Worm (Caenorhabditis elegans) whole organism, L1 larva: ENCODE data around the gene Y48B6A.13.

Source experiments
- C04F5.9 ChIP-seq: sonication (generic microtip); optimal IDR thresholded peaks from 2 replicates; lab custom pipeline; 2016; ENCODE audit warnings: missing genetic modification characterization, missing compliant biosample characterization
- C16A3.4 ChIP-seq: fragments of 150-350 bp; optimal IDR thresholded peaks from 2 replicates; lab custom pipeline; 2014; ENCODE audit warnings: missing biosample characterization, missing genetic modification characterization
- F16B12.6 ChIP-seq: fragments of 150-350 bp; optimal IDR thresholded peaks from 2 replicates; lab custom pipeline; 2014; ENCODE audit warnings: missing biosample characterization, missing genetic modification characterization
- Y116A8C.19 ChIP-seq: sonication (generic microtip); optimal IDR thresholded peaks from 2 replicates; lab custom pipeline; 2016; ENCODE audit warnings: missing compliant biosample characterization, missing genetic modification characterization, borderline replicate concordance
- aha-1 ChIP-seq: fragments of 150-350 bp; optimal IDR thresholded peaks from 2 replicates; lab custom pipeline; 2014; ENCODE audit warnings: missing biosample characterization, missing genetic modification characterization
- alr-1 ChIP-seq: fragments of 200-800 bp; sonication (Bioruptor generic); optimal IDR thresholded peaks from 2 replicates; lab custom pipeline; 2018; ENCODE audit warnings: borderline replicate concordance, mild to moderate bottlenecking, missing genetic modification characterization, missing compliant biosample characterization
- ceh-63 ChIP-seq: fragments of 200-800 bp; sonication (Bioruptor generic); optimal IDR thresholded peaks from 2 replicates; lab custom pipeline; 2018; ENCODE audit warnings: mild to moderate bottlenecking, missing genetic modification characterization, missing compliant biosample characterization
- ces-1 ChIP-seq: fragments of 150-350 bp; optimal IDR thresholded peaks from 2 replicates; lab custom pipeline; 2014; ENCODE audit warnings: missing biosample characterization, missing genetic modification reagents, missing genetic modification characterization
- efl-1 ChIP-seq, 4 experiments: fragments of 150-350 bp; optimal IDR thresholded peaks in 3 of 4; peaks in 1 of 4; 1 replicate in 1 of 4; 2 replicates in 3 of 4; lab custom pipeline; 2014; ENCODE audit warnings: missing biosample characterization in 2 of 4, missing genetic modification characterization in 2 of 4, missing genetic modification reagents in 2 of 4
- efl-3 ChIP-seq: fragments of 200-800 bp; sonication (Bioruptor generic); optimal IDR thresholded peaks from 2 replicates; lab custom pipeline; 2018; ENCODE audit warnings: mild to moderate bottlenecking, missing genetic modification characterization, missing compliant biosample characterization
- egl-13 ChIP-seq: sonication (generic microtip); optimal IDR thresholded peaks from 2 replicates; lab custom pipeline; 2016; ENCODE audit warnings: missing genotype, missing genetic modification reagents, missing genetic modification characterization, missing compliant biosample characterization
- egl-27 ChIP-seq, 2 experiments: fragments of 150-350 bp in 1 of 2; sonication (generic microtip); optimal IDR thresholded peaks; 3 replicates each; lab custom pipeline; 2017 to 2018; ENCODE audit warnings: missing biosample characterization in 2 of 2, missing genetic modification characterization in 2 of 2, missing genetic modification reagents in 2 of 2
- elt-2 ChIP-seq: sonication (generic microtip); optimal IDR thresholded peaks from 2 replicates; lab custom pipeline; 2016; ENCODE audit warnings: missing genetic modification characterization, mild to moderate bottlenecking, inconsistent platforms, missing compliant biosample characterization, missing genetic modification reagents
- elt-3 ChIP-seq, 6 experiments: fragments of 150-350 bp in 1 of 6; sonication (generic microtip); optimal IDR thresholded peaks; 2 replicates each; lab custom pipeline; 2017 to 2018; ENCODE audit warnings: missing biosample characterization in 6 of 6, missing genetic modification characterization in 6 of 6, inconsistent platforms in 1 of 6
- fkh-8 ChIP-seq: sonication (generic microtip); optimal IDR thresholded peaks from 2 replicates; lab custom pipeline; 2016; ENCODE audit warnings: mild to moderate bottlenecking, missing genetic modification characterization, missing compliant biosample characterization
- grh-1 ChIP-seq: fragments of 200-800 bp; sonication (Bioruptor generic); IDR thresholded peaks from 2 replicates; pipeline ENCODE4 v1.3.6; 2022; ENCODE audit warnings: missing genetic modification reagents, missing genetic modification characterization, missing compliant biosample characterization
- irx-1 ChIP-seq: sonication (generic microtip); optimal IDR thresholded peaks from 2 replicates; lab custom pipeline; 2016; ENCODE audit warnings: missing genetic modification characterization, missing compliant biosample characterization
- isw-1 ChIP-seq: fragments of 200-800 bp; sonication (Bioruptor generic); IDR thresholded peaks from 2 replicates; pipeline ENCODE4 v1.3.6; 2022; ENCODE audit warnings: missing genetic modification characterization, missing compliant biosample characterization
- lin-13 ChIP-seq: fragments of 150-350 bp; optimal IDR thresholded peaks from 2 replicates; lab custom pipeline; 2014; ENCODE audit warnings: missing biosample characterization, missing genetic modification reagents, missing genetic modification characterization
- lin-14 ChIP-seq: fragments of 200-800 bp; sonication (Bioruptor generic); optimal IDR thresholded peaks from 2 replicates; lab custom pipeline; 2018; ENCODE audit warnings: mild to moderate bottlenecking, missing genetic modification characterization, moderate library complexity, missing compliant biosample characterization
- lin-15B ChIP-seq: fragments of 150-350 bp; sonication (generic microtip); optimal IDR thresholded peaks from 3 replicates; lab custom pipeline; 2014; ENCODE audit warnings: missing biosample characterization, missing genetic modification characterization
- lin-35 ChIP-seq, 2 experiments: fragments of 150-350 bp; optimal IDR thresholded peaks; 2 replicates each; lab custom pipeline; 2014; ENCODE audit warnings: missing biosample characterization in 2 of 2, missing genetic modification characterization in 2 of 2, missing genetic modification reagents in 2 of 2
- lir-3 ChIP-seq: sonication (generic microtip); optimal IDR thresholded peaks from 2 replicates; lab custom pipeline; 2016; ENCODE audit warnings: mild to moderate bottlenecking, missing genetic modification characterization, moderate library complexity, missing compliant biosample characterization; ENCODE audit not compliant: poor library complexity
- mab-9 ChIP-seq: fragments of 200-800 bp; sonication (Bioruptor generic); IDR thresholded peaks from 2 replicates; pipeline ENCODE4 v1.3.6; 2022; ENCODE audit warnings: missing genetic modification reagents, missing genetic modification characterization, missing compliant biosample characterization
- mdl-1 ChIP-seq, 2 experiments: fragments of 150-350 bp; optimal IDR thresholded peaks; 2 replicates each; lab custom pipeline; 2014 to 2017; ENCODE audit warnings: missing biosample characterization in 2 of 2, missing genetic modification characterization in 2 of 2, inconsistent platforms in 1 of 2
- mef-2 ChIP-seq: fragments of 150-350 bp; optimal IDR thresholded peaks from 2 replicates; lab custom pipeline; 2014; ENCODE audit warnings: missing biosample characterization, missing genetic modification characterization
- mep-1 ChIP-seq: fragments of 150-350 bp; optimal IDR thresholded peaks from 2 replicates; lab custom pipeline; 2014; ENCODE audit warnings: missing biosample characterization, missing genetic modification characterization
- nhr-20 ChIP-seq: sonication (generic microtip); optimal IDR thresholded peaks from 2 replicates; lab custom pipeline; 2016; ENCODE audit warnings: mild to moderate bottlenecking, missing genetic modification characterization, missing compliant biosample characterization
- nhr-47 ChIP-seq: sonication (generic microtip); optimal IDR thresholded peaks from 2 replicates; lab custom pipeline; 2016; ENCODE audit warnings: mild to moderate bottlenecking, missing genetic modification characterization, moderate library complexity, missing compliant biosample characterization
- nhr-71 ChIP-seq: sonication (generic microtip); optimal IDR thresholded peaks from 2 replicates; lab custom pipeline; 2016; ENCODE audit warnings: mild to moderate bottlenecking, missing genetic modification characterization, moderate library complexity, missing compliant biosample characterization
- nhr-76 ChIP-seq: sonication (generic microtip); optimal IDR thresholded peaks from 2 replicates; lab custom pipeline; 2017; ENCODE audit warnings: missing biosample characterization, missing genetic modification characterization
- nhr-77 ChIP-seq: fragments of 150-350 bp; optimal IDR thresholded peaks from 2 replicates; lab custom pipeline; 2014; ENCODE audit warnings: missing biosample characterization, missing genetic modification characterization
- nhr-84 ChIP-seq: sonication (generic microtip); optimal IDR thresholded peaks from 2 replicates; lab custom pipeline; 2017; ENCODE audit warnings: missing biosample characterization, missing genetic modification characterization
- pag-3 ChIP-seq: sonication (generic microtip); optimal IDR thresholded peaks from 2 replicates; lab custom pipeline; 2017; ENCODE audit warnings: missing genetic modification characterization, mild to moderate bottlenecking, missing compliant biosample characterization, antibody characterized with exemption, borderline replicate concordance; ENCODE audit not compliant: insufficient read depth
- pax-3 ChIP-seq: fragments of 200-800 bp; sonication (Bioruptor generic); optimal IDR thresholded peaks from 2 replicates; lab custom pipeline; 2018; ENCODE audit warnings: mild to moderate bottlenecking, missing genetic modification characterization, moderate library complexity, missing compliant biosample characterization
- skn-1 ChIP-seq: fragments of 150-350 bp; optimal IDR thresholded peaks from 2 replicates; lab custom pipeline; 2014; ENCODE audit warnings: missing biosample characterization, missing genetic modification characterization
- snpc-4 ChIP-seq: fragments of 150-350 bp; optimal IDR thresholded peaks from 2 replicates; lab custom pipeline; 2014; ENCODE audit warnings: missing biosample characterization, missing genetic modification characterization
- sox-4 ChIP-seq: sonication (generic microtip); optimal IDR thresholded peaks from 2 replicates; lab custom pipeline; 2016; ENCODE audit warnings: missing genetic modification characterization, missing compliant biosample characterization
- sup-37 ChIP-seq: fragments of 200-800 bp; sonication (Bioruptor generic); optimal IDR thresholded peaks from 2 replicates; lab custom pipeline; 2018; ENCODE audit warnings: mild to moderate bottlenecking, missing genetic modification characterization, missing compliant biosample characterization
- swsn-7 ChIP-seq: sonication (generic microtip); optimal IDR thresholded peaks from 2 replicates; lab custom pipeline; 2016; ENCODE audit warnings: missing genetic modification characterization, missing compliant biosample characterization
- tbx-2 ChIP-seq: sonication (generic microtip); optimal IDR thresholded peaks from 2 replicates; lab custom pipeline; 2016; ENCODE audit warnings: missing genetic modification characterization, missing compliant biosample characterization
- tlp-1 ChIP-seq: fragments of 150-350 bp; optimal IDR thresholded peaks from 2 replicates; lab custom pipeline; 2014; ENCODE audit warnings: missing biosample characterization, missing genetic modification characterization
- unc-30 ChIP-seq: sonication (generic microtip); optimal IDR thresholded peaks from 2 replicates; lab custom pipeline; 2017; ENCODE audit warnings: missing biosample characterization, missing genetic modification characterization
- unc-62 ChIP-seq: fragments of 150-350 bp; optimal IDR thresholded peaks from 2 replicates; lab custom pipeline; 2014; ENCODE audit warnings: missing biosample characterization, missing genetic modification reagents, missing genetic modification characterization
- unc-86 ChIP-seq: sonication (generic microtip); optimal IDR thresholded peaks from 2 replicates; lab custom pipeline; 2016; ENCODE audit warnings: missing genetic modification characterization, missing compliant biosample characterization
- unc-98 ChIP-seq: fragments of 200-800 bp; sonication (Bioruptor generic); IDR thresholded peaks from 2 replicates; pipeline ENCODE4 v1.3.6; 2022; ENCODE audit warnings: missing genetic modification characterization, missing compliant biosample characterization
- zag-1 ChIP-seq: fragments of 150-350 bp; optimal IDR thresholded peaks from 2 replicates; lab custom pipeline; 2014; ENCODE audit warnings: missing biosample characterization, missing genetic modification characterization
- ztf-11 ChIP-seq, 2 experiments: sonication (generic microtip); optimal IDR thresholded peaks; 2 replicates each; lab custom pipeline; 2016 to 2017; ENCODE audit warnings: missing genetic modification characterization in 2 of 2, missing biosample characterization in 1 of 2, missing compliant biosample characterization in 1 of 2
- ztf-4 ChIP-seq: fragments of 150-350 bp; optimal IDR thresholded peaks from 2 replicates; lab custom pipeline; 2014; ENCODE audit warnings: missing biosample characterization, missing genetic modification characterization

Gene Y48B6A.13

DNA sequence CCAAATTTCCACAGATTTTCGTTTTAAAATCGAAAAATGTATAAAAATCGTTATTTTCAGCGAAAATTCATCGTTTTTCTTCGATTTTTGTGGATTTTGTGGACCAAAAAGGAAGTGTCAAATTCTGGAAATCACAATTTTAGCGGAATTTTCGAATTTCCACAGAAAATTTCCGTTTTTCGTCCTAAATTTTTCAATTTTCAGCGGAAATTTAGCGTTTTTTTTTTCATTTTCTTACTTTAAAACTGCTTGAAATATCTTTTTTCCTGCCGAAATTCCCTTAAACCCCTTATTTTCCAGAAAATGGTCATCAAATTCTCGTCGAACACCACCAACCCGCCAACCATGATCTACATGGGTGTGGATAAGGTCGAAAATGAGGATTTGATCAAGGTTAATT, 26.0 kb upstream of the Y48B6A.13 start, which contains the start of gene Y54G11A.2:
Gene Y54G11A.2 (plus strand): TSS at position 301 of the 400 bp plus-strand sequence.
- TF ChIP-seq nhr-77 (tag; lab: Kevin White, UChicago): no peak
- TF ChIP-seq nhr-47: no peak
- TF ChIP-seq nhr-71 (tag; lab: Kevin White, UChicago): no peak
- no peak for TF ChIP-seq unc-86 (tag; lab: Kevin White, UChicago)
- no peak for TF ChIP-seq ceh-63
- no peak for TF ChIP-seq tlp-1
- no peak for TF ChIP-seq elt-2 (tag; lab: Kevin White, UChicago)
- TF ChIP-seq egl-27 (tag; optimal IDR thresholded peaks at IDR 0.05; lab: Kevin White, UChicago): no peak
- no peak for TF ChIP-seq ztf-4
- TF ChIP-seq irx-1 (tag; lab: Kevin White, UChicago): no peak
- TF ChIP-seq alr-1 (tag; lab: Kevin White, UChicago): no peak
- no peak for TF ChIP-seq sox-4 (tag; lab: Kevin White, UChicago)
- no peak for TF ChIP-seq grh-1 (GFP tag; lab: Robert Waterston, UW)
- no peak for TF ChIP-seq F16B12.6 (tag; lab: Kevin White, UChicago)
- TF ChIP-seq efl-1 (optimal IDR thresholded peaks at IDR 0.05; lab: Kevin White, UChicago): no peak
- no peak for TF ChIP-seq efl-1 (GFP tag; optimal IDR thresholded peaks at IDR 0.05 in 1 of 2; lab: Kevin White, UChicago)
- no peak for TF ChIP-seq sup-37
- TF ChIP-seq egl-13 (tag; lab: Kevin White, UChicago): no peak
- no peak for TF ChIP-seq nhr-20 (tag; lab: Kevin White, UChicago)

DNA sequence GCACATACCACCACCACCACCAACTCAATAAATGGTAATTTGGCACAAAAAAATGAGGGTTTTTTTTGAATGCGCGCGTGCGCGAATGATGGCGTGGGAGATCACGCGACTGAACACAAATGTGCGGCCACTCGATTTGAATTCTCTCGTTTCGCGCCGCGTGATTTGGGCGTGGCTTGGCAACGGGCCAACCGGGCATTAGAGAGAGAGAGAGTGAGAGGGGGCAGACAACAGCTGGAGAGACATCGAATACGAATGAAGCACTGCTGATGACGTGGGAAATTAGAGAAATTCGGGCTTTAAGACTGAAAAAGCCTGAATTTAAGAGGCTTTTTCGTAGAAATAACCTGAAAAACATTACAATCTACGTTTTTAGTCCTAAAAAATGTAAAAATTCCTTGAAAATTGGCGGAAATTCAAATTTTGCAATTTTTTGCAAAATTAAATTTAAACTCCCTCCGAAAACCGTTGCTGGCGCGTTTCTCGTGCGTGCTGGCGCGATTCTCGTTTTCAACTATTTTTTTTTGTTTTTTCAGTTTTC, 25.4 kb upstream of the Y48B6A.13 start:
- TF ChIP-seq mep-1 (tag; lab: Kevin White, UChicago): peak; percentile 76
- no peak for TF ChIP-seq Y116A8C.19 (tag; lab: Kevin White, UChicago)
- peak; percentile 37 for TF ChIP-seq lin-13 (GFP tag; lab: Kevin White, UChicago)
- no peak for TF ChIP-seq lir-3 (tag; lab: Kevin White, UChicago)
- peak; percentile 92 for TF ChIP-seq swsn-7 (tag; lab: Kevin White, UChicago)
- TF ChIP-seq aha-1: peak; percentile 8
- TF ChIP-seq tbx-2 (tag; lab: Kevin White, UChicago): peak; percentile 94
- peak; percentile 73 for TF ChIP-seq isw-1
- TF ChIP-seq snpc-4 (tag; lab: Kevin White, UChicago): peak; percentile 52
- peak; percentile 71 for TF ChIP-seq C04F5.9
- peak; percentile 40; the same call in 1 of the 2 replicates for TF ChIP-seq unc-98 (GFP tag; lab: Robert Waterston, UW)
- TF ChIP-seq efl-1 (optimal IDR thresholded peaks at IDR 0.05; lab: Kevin White, UChicago): peak; percentile 97
- peak; percentile 95 to 100 for TF ChIP-seq efl-1 (GFP tag; optimal IDR thresholded peaks at IDR 0.05 in 1 of 2; lab: Kevin White, UChicago)
- peak; percentile 65 for TF ChIP-seq mab-9 (GFP tag; lab: Robert Waterston, UW)
- peak; percentile 60 for TF ChIP-seq efl-3 (GFP tag; lab: Kevin White, UChicago)
- TF ChIP-seq nhr-47: peak; percentile 97
- TF ChIP-seq pax-3 (tag; lab: Kevin White, UChicago): peak; percentile 92
- no peak for TF ChIP-seq unc-30 (tag; lab: Kevin White, UChicago)
- TF ChIP-seq ztf-4: peak; percentile 87
- TF ChIP-seq skn-1: peak; percentile 29
- peak; percentile 74 for TF ChIP-seq C16A3.4
- TF ChIP-seq nhr-76 (tag; lab: Kevin White, UChicago): no peak
- TF ChIP-seq mef-2 (tag; lab: Kevin White, UChicago): no peak
- peak; percentile 95 for TF ChIP-seq lin-14 (GFP tag; lab: Kevin White, UChicago)
- no peak for TF ChIP-seq ces-1 (GFP tag; lab: Kevin White, UChicago)
- peak; percentile 1 to 92 for TF ChIP-seq ztf-11 (tag; optimal IDR thresholded peaks at IDR 0.05; lab: Kevin White, UChicago)
- TF ChIP-seq elt-3 (tag; optimal IDR thresholded peaks at IDR 0.05; lab: Kevin White, UChicago): peak in 2 of 6 experiments; percentile 26 to 41
- peak; percentile 50 for TF ChIP-seq lin-15B
- TF ChIP-seq zag-1 (tag; lab: Kevin White, UChicago): no peak
- no peak for TF ChIP-seq unc-62 (GFP tag; lab: Kevin White, UChicago)
- no peak for TF ChIP-seq nhr-84 (tag; lab: Kevin White, UChicago)
- peak; percentile 96 for TF ChIP-seq fkh-8
- peak; percentile 8 to 89 for TF ChIP-seq mdl-1 (tag; optimal IDR thresholded peaks at IDR 0.05; lab: Kevin White, UChicago)
- TF ChIP-seq lin-35 (GFP tag; optimal IDR thresholded peaks at IDR 0.05; lab: Kevin White, UChicago): peak; percentile 96 to 97
- peak in 1 of 2 experiments; percentile 35 for TF ChIP-seq egl-27 (tag; optimal IDR thresholded peaks at IDR 0.05; lab: Kevin White, UChicago)
- TF ChIP-seq pag-3 (tag; lab: Kevin White, UChicago): peak; percentile 14
- TF ChIP-seq unc-86 (tag; lab: Kevin White, UChicago): peak; percentile 95
- TF ChIP-seq sox-4 (tag; lab: Kevin White, UChicago): peak; percentile 86
